Fruit fly (Drosophila melanogaster) whole organism, adult: ENCODE results near the gene pad.

Experiments used
- CG11617 ChIP-seq: fragments of 200-800 bp; sonication (Bioruptor generic); optimal IDR thresholded peaks from 2 replicates; lab custom pipeline; 2017; ENCODE audit warnings: mild to moderate bottlenecking, missing biosample characterization, missing genetic modification reagents, missing genetic modification characterization
- CG1620 ChIP-seq: fragments of 200-800 bp; sonication (Bioruptor generic); optimal IDR thresholded peaks from 2 replicates; lab custom pipeline; 2016; ENCODE audit warnings: missing biosample characterization, missing genetic modification characterization
- CG7045 ChIP-seq: fragments of 200-800 bp; sonication (Bioruptor generic); optimal IDR thresholded peaks from 2 replicates; lab custom pipeline; 2017; ENCODE audit warnings: missing biosample characterization, mild to moderate bottlenecking, missing genetic modification characterization
- Clk ChIP-seq: fragments of 200-800 bp; sonication (Bioruptor generic); optimal IDR thresholded peaks from 2 replicates; lab custom pipeline; 2017; ENCODE audit warnings: missing biosample characterization, missing genetic modification characterization
- Mnt ChIP-seq: fragments of 200-800 bp; sonication (Bioruptor generic); optimal IDR thresholded peaks from 2 replicates; lab custom pipeline; 2016; ENCODE audit warnings: missing biosample characterization, mild to moderate bottlenecking, missing genetic modification characterization
- bab1 ChIP-seq: fragments of 200-800 bp; sonication (Bioruptor generic); optimal IDR thresholded peaks from 3 replicates; lab custom pipeline; 2019; ENCODE audit warnings: missing biosample characterization, mild to moderate bottlenecking, missing genetic modification characterization, moderate library complexity
- cnc ChIP-seq, 2 experiments: fragments of >200 bp; optimal IDR thresholded peaks; 2 replicates each; lab custom pipeline; 2017
- pad ChIP-seq: fragments of 200-800 bp; sonication (Bioruptor generic); optimal IDR thresholded peaks from 3 replicates; lab custom pipeline; 2017; ENCODE audit warnings: missing biosample characterization, missing genetic modification characterization, mild to moderate bottlenecking, moderate library complexity, missing genetic modification reagents

DNA sequence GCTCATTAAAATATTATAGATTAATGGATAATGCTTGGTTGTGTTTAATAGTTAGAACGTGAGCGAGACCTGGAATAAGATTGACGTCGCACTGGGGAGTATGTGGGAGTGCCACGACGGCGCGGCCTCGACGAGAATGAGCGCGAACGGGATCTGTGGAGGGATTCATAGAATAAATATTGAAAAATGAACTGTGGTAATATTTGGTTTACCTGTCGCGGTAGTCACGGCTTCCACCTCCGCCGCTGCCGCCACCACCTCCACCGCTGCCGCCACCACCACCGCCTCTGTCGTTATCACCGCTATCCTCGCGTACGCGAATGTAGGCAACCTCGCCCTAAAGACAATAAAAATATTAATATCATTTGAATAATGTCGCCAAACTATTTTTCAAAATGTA lies 1.5 kb upstream of the pad start:
- TF ChIP-seq bab1 (GFP tag; lab: Kevin White, UChicago) = no peak
- no peak for TF ChIP-seq cnc (optimal IDR thresholded peaks at IDR 0.05; lab: Kevin White, UChicago)
- TF ChIP-seq Clk (GFP tag; lab: Kevin White, UChicago) = no peak
- peak; percentile 4 for TF ChIP-seq CG7045 (GFP tag; lab: Kevin White, UChicago)
- TF ChIP-seq Mnt (GFP tag; lab: Kevin White, UChicago) = no peak
- TF ChIP-seq CG11617 = peak; percentile 61
- TF ChIP-seq CG1620 (GFP tag; lab: Kevin White, UChicago) = no peak
- TF ChIP-seq pad = no peak
